Worm (Caenorhabditis elegans) whole organism, midembryonic: ENCODE measurements around the gene C02B8.1.

Experiments used
- cog-1 ChIP-seq: sonication (generic microtip); optimal IDR thresholded peaks from 2 replicates; lab custom pipeline; 2016; ENCODE audit warnings: missing genetic modification characterization, missing compliant biosample characterization
- klf-2 ChIP-seq: fragments of 200-800 bp; sonication (Bioruptor generic); conservative IDR thresholded peaks from 2 replicates; pipeline ENCODE4 v1.3.6; 2022; ENCODE audit warnings: missing genetic modification reagents, missing genetic modification characterization, missing compliant biosample characterization
- tab-1 ChIP-seq: fragments of 200-800 bp; sonication (Bioruptor generic); IDR thresholded peaks from 2 replicates; pipeline ENCODE4 v1.3.6; 2022; ENCODE audit warnings: missing genetic modification characterization, missing compliant biosample characterization

- TF ChIP-seq cog-1 (tag; lab: Kevin White, UChicago) (no peak), klf-2 (GFP tag; lab: Robert Waterston, UW) (no peak), tab-1 (GFP tag; lab: Robert Waterston, UW) (no peak)
These were observed 22.0 kb downstream of the C02B8.1 start, which contains the start of gene C17H11.2 for ce11 chrX:8169534-8169933.
